Worm (Caenorhabditis elegans) whole organism, young adult: Measurements from ENCODE around the gene R12B2.6.
A peak's percentile ranks its signal among the peaks of the same experiment; 100 is the strongest.

Source experiments
- B0019.2 ChIP-seq: fragments of 200-800 bp; sonication (Bioruptor generic); conservative IDR thresholded peaks from 2 replicates; pipeline ENCODE4 v1.3.6; 2022; ENCODE audit warnings: missing genetic modification reagents, missing genetic modification characterization, missing compliant biosample characterization
- B0035.1 ChIP-seq: sonication (generic microtip); optimal IDR thresholded peaks from 2 replicates; lab custom pipeline; 2016; ENCODE audit warnings: missing genetic modification characterization, mild to moderate bottlenecking, missing compliant biosample characterization, missing genotype, missing genetic modification reagents
- B0261.1 ChIP-seq: sonication (generic microtip); optimal IDR thresholded peaks from 2 replicates; lab custom pipeline; 2016; ENCODE audit warnings: mild to moderate bottlenecking, missing genetic modification characterization, moderate library complexity, missing compliant biosample characterization
- C17E4.6 ChIP-seq: fragments of 200-800 bp; sonication (Bioruptor generic); IDR thresholded peaks from 2 replicates; pipeline ENCODE4 v1.3.6; 2022; ENCODE audit warnings: missing genetic modification reagents, missing genetic modification characterization, missing compliant biosample characterization
- D2030.7 ChIP-seq: fragments of 200-800 bp; sonication (Bioruptor generic); IDR thresholded peaks from 2 replicates; pipeline ENCODE4 v1.3.6; 2022; ENCODE audit warnings: missing genetic modification reagents, missing genetic modification characterization, missing compliant biosample characterization
- F37B4.10 ChIP-seq: fragments of 200-800 bp; sonication (Bioruptor generic); IDR thresholded peaks from 2 replicates; pipeline ENCODE4 v1.3.6; 2022; ENCODE audit warnings: missing genetic modification characterization, missing compliant biosample characterization
- Y56A3A.18 ChIP-seq: fragments of 200-800 bp; sonication (Bioruptor generic); IDR thresholded peaks from 2 replicates; pipeline ENCODE4 v1.3.6; 2022; ENCODE audit warnings: missing genetic modification reagents, missing genetic modification characterization, missing compliant biosample characterization
- Y79H2A.3 ChIP-seq: fragments of 200-800 bp; sonication (Bioruptor generic); conservative IDR thresholded peaks from 2 replicates; pipeline ENCODE4 v1.3.6; 2022; ENCODE audit warnings: missing genetic modification reagents, missing genetic modification characterization, missing compliant biosample characterization
- akir-1 ChIP-seq: fragments of 200-800 bp; sonication (Bioruptor generic); optimal IDR thresholded peaks from 2 replicates; lab custom pipeline; 2018; ENCODE audit warnings: mild to moderate bottlenecking, missing genetic modification characterization, moderate library complexity, missing compliant biosample characterization
- aptf-3 ChIP-seq: fragments of 200-800 bp; sonication (Bioruptor generic); IDR thresholded peaks from 2 replicates; pipeline ENCODE4 v1.3.6; 2022; ENCODE audit warnings: missing genetic modification characterization, missing compliant biosample characterization
- attf-3 ChIP-seq: fragments of 200-800 bp; sonication (Bioruptor generic); conservative IDR thresholded peaks from 2 replicates; pipeline ENCODE4 v1.3.6; 2022; ENCODE audit warnings: missing genetic modification reagents, missing genetic modification characterization, missing compliant biosample characterization
- attf-5 ChIP-seq: fragments of 200-800 bp; sonication (Bioruptor generic); optimal IDR thresholded peaks from 2 replicates; lab custom pipeline; 2018; ENCODE audit warnings: mild to moderate bottlenecking, missing genetic modification characterization, missing compliant biosample characterization
- attf-6 ChIP-seq: fragments of 200-800 bp; sonication (Bioruptor generic); IDR thresholded peaks from 2 replicates; pipeline ENCODE4 v1.3.6; 2022; ENCODE audit warnings: missing genetic modification reagents, missing genetic modification characterization, missing compliant biosample characterization
- ccch-3 ChIP-seq: fragments of 200-800 bp; sonication (Bioruptor generic); optimal IDR thresholded peaks from 2 replicates; lab custom pipeline; 2018; ENCODE audit warnings: mild to moderate bottlenecking, missing genetic modification characterization, missing compliant biosample characterization
- cebp-1 ChIP-seq, 2 experiments: fragments of 200-800 bp in 1 of 2; sonication (Bioruptor generic) in 1 of 2; sonication (generic microtip) in 1 of 2; IDR thresholded peaks in 1 of 2; optimal IDR thresholded peaks in 1 of 2; 2 replicates each; pipeline versions ENCODE4 v1.3.6 to Lab custom; 2017 to 2022; ENCODE audit warnings: missing compliant biosample characterization in 2 of 2, missing genetic modification characterization in 2 of 2, mild to moderate bottlenecking in 1 of 2, missing genetic modification reagents in 1 of 2, moderate library complexity in 1 of 2
- ceh-100 ChIP-seq: fragments of 200-800 bp; sonication (Bioruptor generic); IDR thresholded peaks from 2 replicates; pipeline ENCODE4 v1.3.6; 2022; ENCODE audit warnings: missing genetic modification reagents, missing genetic modification characterization, missing compliant biosample characterization
- ceh-58 ChIP-seq: fragments of 200-800 bp; sonication (Bioruptor generic); IDR thresholded peaks from 2 replicates; pipeline ENCODE4 v1.3.6; 2022; ENCODE audit warnings: missing genetic modification characterization, missing compliant biosample characterization
- ceh-79 ChIP-seq: sonication (generic microtip); optimal IDR thresholded peaks from 2 replicates; lab custom pipeline; 2017; ENCODE audit warnings: mild to moderate bottlenecking, missing genetic modification characterization, missing compliant biosample characterization
- dox-1 ChIP-seq: fragments of 200-800 bp; sonication (Bioruptor generic); IDR thresholded peaks from 2 replicates; pipeline ENCODE4 v1.3.6; 2022; ENCODE audit warnings: missing genetic modification reagents, missing genetic modification characterization, missing compliant biosample characterization
- dpl-1 ChIP-seq: fragments of 150-350 bp; optimal IDR thresholded peaks from 2 replicates; lab custom pipeline; 2014; ENCODE audit warnings: missing biosample characterization, missing genetic modification reagents, missing genetic modification characterization
- efl-1 ChIP-seq: fragments of 150-350 bp; optimal IDR thresholded peaks from 2 replicates; lab custom pipeline; 2014; ENCODE audit warnings: missing biosample characterization, missing genetic modification reagents, missing genetic modification characterization
- egl-44 ChIP-seq: fragments of 200-800 bp; sonication (Bioruptor generic); IDR thresholded peaks from 2 replicates; pipeline ENCODE4 v1.3.6; 2022; ENCODE audit warnings: missing genetic modification reagents, missing genetic modification characterization, missing compliant biosample characterization
- egrh-3 ChIP-seq: fragments of 200-800 bp; sonication (Bioruptor generic); IDR thresholded peaks from 2 replicates; pipeline ENCODE4 v1.3.6; 2022; ENCODE audit warnings: missing genetic modification reagents, missing genetic modification characterization, missing compliant biosample characterization
- ekl-4 ChIP-seq: fragments of 200-800 bp; sonication (Bioruptor generic); IDR thresholded peaks from 2 replicates; pipeline ENCODE4 v1.3.6; 2022; ENCODE audit warnings: missing genetic modification reagents, missing genetic modification characterization, missing compliant biosample characterization
- lag-1 ChIP-seq: fragments of 200-800 bp; sonication (Bioruptor generic); IDR thresholded peaks from 2 replicates; pipeline ENCODE4 v1.3.6; 2022; ENCODE audit warnings: missing genetic modification reagents, missing genetic modification characterization, missing compliant biosample characterization
- let-607 ChIP-seq, 2 experiments: fragments of 200-800 bp in 1 of 2; sonication (Bioruptor generic) in 1 of 2; sonication (generic microtip) in 1 of 2; optimal IDR thresholded peaks; 2 replicates each; lab custom pipeline; 2016 to 2018; ENCODE audit warnings: mild to moderate bottlenecking in 2 of 2, missing compliant biosample characterization in 2 of 2, missing genetic modification characterization in 2 of 2, moderate library complexity in 2 of 2, missing genotype in 1 of 2
- lir-1 ChIP-seq: fragments of 200-800 bp; sonication (Bioruptor generic); conservative IDR thresholded peaks from 2 replicates; pipeline ENCODE4 v1.3.6; 2022; ENCODE audit warnings: missing genetic modification reagents, missing genetic modification characterization, missing compliant biosample characterization
- lsy-27 ChIP-seq: sonication (generic microtip); optimal IDR thresholded peaks from 2 replicates; lab custom pipeline; 2017; ENCODE audit warnings: missing genetic modification characterization, mild to moderate bottlenecking, missing compliant biosample characterization, antibody characterized with exemption, missing genotype, borderline replicate concordance; ENCODE audit not compliant: insufficient read depth
- madf-10 ChIP-seq: sonication (generic microtip); optimal IDR thresholded peaks from 2 replicates; lab custom pipeline; 2016; ENCODE audit warnings: mild to moderate bottlenecking, missing genetic modification characterization, missing compliant biosample characterization
- madf-6 ChIP-seq: fragments of 200-800 bp; sonication (Bioruptor generic); IDR thresholded peaks from 2 replicates; pipeline ENCODE4 v1.3.6; 2022; ENCODE audit warnings: missing genetic modification reagents, missing genetic modification characterization, missing compliant biosample characterization
- madf-8 ChIP-seq: fragments of 200-800 bp; sonication (Bioruptor generic); conservative IDR thresholded peaks from 2 replicates; pipeline ENCODE4 v1.3.6; 2022; ENCODE audit warnings: missing genetic modification reagents, missing genetic modification characterization, missing compliant biosample characterization
- mxl-1 ChIP-seq: sonication (generic microtip); optimal IDR thresholded peaks from 2 replicates; lab custom pipeline; 2016; ENCODE audit warnings: missing genetic modification characterization, missing compliant biosample characterization
- nfyb-1 ChIP-seq: fragments of 200-800 bp; sonication (Bioruptor generic); IDR thresholded peaks from 2 replicates; pipeline ENCODE4 v1.3.6; 2022; ENCODE audit warnings: missing genetic modification reagents, missing genetic modification characterization, missing compliant biosample characterization
- nhr-120 ChIP-seq: fragments of 200-800 bp; sonication (Bioruptor generic); IDR thresholded peaks from 2 replicates; pipeline ENCODE4 v1.3.6; 2022; ENCODE audit warnings: missing genetic modification characterization, missing compliant biosample characterization
- nhr-27 ChIP-seq: fragments of 200-800 bp; sonication (Bioruptor generic); optimal IDR thresholded peaks from 2 replicates; lab custom pipeline; 2018; ENCODE audit warnings: mild to moderate bottlenecking, missing genetic modification characterization, moderate library complexity, missing compliant biosample characterization
- nhr-80 ChIP-seq: sonication (generic microtip); optimal IDR thresholded peaks from 2 replicates; lab custom pipeline; 2016; ENCODE audit warnings: missing genetic modification characterization, missing compliant biosample characterization
- rcor-1 ChIP-seq: fragments of 200-800 bp; sonication (Bioruptor generic); IDR thresholded peaks from 2 replicates; pipeline ENCODE4 v1.3.6; 2022; ENCODE audit warnings: missing genetic modification reagents, missing genetic modification characterization, missing compliant biosample characterization
- repo-1 ChIP-seq: sonication (generic microtip); optimal IDR thresholded peaks from 2 replicates; lab custom pipeline; 2017; ENCODE audit warnings: mild to moderate bottlenecking, missing genetic modification characterization, missing compliant biosample characterization
- rpc-1 ChIP-seq, 2 experiments: fragments of 150-350 bp in 1 of 2; sonication (generic microtip) in 1 of 2; optimal IDR thresholded peaks; 2 replicates each; lab custom pipeline; 2014 to 2018; ENCODE audit warnings: missing biosample characterization in 1 of 2, missing genetic modification characterization in 1 of 2, missing genetic modification reagents in 1 of 2, missing genotype in 1 of 2
- sea-2 ChIP-seq: fragments of 200-800 bp; sonication (Bioruptor generic); IDR thresholded peaks from 2 replicates; pipeline ENCODE4 v1.3.6; 2022; ENCODE audit warnings: missing genetic modification characterization, missing compliant biosample characterization
- snpc-1.3 ChIP-seq: sonication (generic microtip); optimal IDR thresholded peaks from 2 replicates; lab custom pipeline; 2017; ENCODE audit warnings: missing genetic modification characterization, mild to moderate bottlenecking, missing compliant biosample characterization, antibody characterized with exemption, moderate library complexity, missing genotype, missing genetic modification reagents; ENCODE audit not compliant: insufficient read depth
- snpc-4 ChIP-seq, 5 experiments: fragments of 150-350 bp in 1 of 5; sonication (generic microtip) in 4 of 5; optimal IDR thresholded peaks; 2 replicates each; lab custom pipeline; 2014 to 2018; ENCODE audit warnings: missing genetic modification characterization in 5 of 5, missing biosample characterization in 3 of 5, antibody characterized with exemption in 2 of 5, mild to moderate bottlenecking in 2 of 5, missing compliant biosample characterization in 2 of 5, missing genotype in 2 of 5, moderate library complexity in 2 of 5, missing genetic modification reagents in 1 of 5
- sptf-2 ChIP-seq: fragments of 200-800 bp; sonication (Bioruptor generic); optimal IDR thresholded peaks from 2 replicates; lab custom pipeline; 2018; ENCODE audit warnings: mild to moderate bottlenecking, missing genetic modification characterization, missing compliant biosample characterization
- tbp1 ChIP-seq: fragments of 200-800 bp; sonication (Bioruptor generic); optimal IDR thresholded peaks from 2 replicates; lab custom pipeline; 2018; ENCODE audit warnings: mild to moderate bottlenecking, missing genetic modification characterization, missing compliant biosample characterization
- unc-130 ChIP-seq: sonication (generic microtip); optimal IDR thresholded peaks from 2 replicates; lab custom pipeline; 2016; ENCODE audit warnings: missing genetic modification reagents, missing genetic modification characterization, missing compliant biosample characterization
- ztf-18 ChIP-seq: sonication (generic microtip); optimal IDR thresholded peaks from 2 replicates; lab custom pipeline; 2016; ENCODE audit warnings: missing genotype, mild to moderate bottlenecking, missing genetic modification characterization, missing compliant biosample characterization
- ztf-26 ChIP-seq: sonication (generic microtip); optimal IDR thresholded peaks from 2 replicates; lab custom pipeline; 2017; ENCODE audit warnings: missing genetic modification characterization, missing compliant biosample characterization
- ztf-28 ChIP-seq: fragments of 200-800 bp; sonication (Bioruptor generic); IDR thresholded peaks from 2 replicates; pipeline ENCODE4 v1.3.6; 2022; ENCODE audit warnings: missing genetic modification reagents, missing genetic modification characterization, missing compliant biosample characterization

R12B2.6 gene

DNA sequence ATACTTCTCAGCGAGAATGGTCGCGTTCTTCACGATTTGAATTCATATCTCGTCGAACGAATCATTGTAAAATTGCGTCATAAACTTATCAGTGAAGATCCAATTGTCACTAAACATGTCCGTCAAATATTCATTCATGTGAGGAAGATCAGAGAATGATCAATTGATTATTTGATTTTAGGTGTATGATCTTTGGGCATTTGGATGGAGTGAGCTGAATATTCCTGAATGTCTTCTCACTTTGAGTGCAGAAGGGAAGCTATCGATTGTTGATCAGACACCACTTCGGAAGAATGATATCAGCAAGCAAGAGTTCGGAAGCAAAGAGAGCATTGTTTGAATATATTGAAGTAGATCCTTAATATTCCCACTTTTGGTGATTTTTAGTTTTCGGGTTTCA lies 40.3 kb upstream of the R12B2.6 start (continued):
- TF ChIP-seq C17E4.6 (GFP tag; lab: Robert Waterston, UW), result no peak
- TF ChIP-seq nfyb-1 (GFP tag; lab: Robert Waterston, UW), result peak; percentile 62
- TF ChIP-seq akir-1 (GFP tag; lab: Kevin White, UChicago), result no peak
- no peak for TF ChIP-seq madf-8 (GFP tag; lab: Robert Waterston, UW)
- no peak for TF ChIP-seq ztf-28
- TF ChIP-seq ztf-18 (tag; lab: Kevin White, UChicago), result no peak
- TF ChIP-seq cebp-1 (GFP tag; IDR thresholded peaks at IDR 0.05; lab: Robert Waterston, UW), result no peak
- TF ChIP-seq cebp-1 (tag; optimal IDR thresholded peaks at IDR 0.05; lab: Kevin White, UChicago), result peak; percentile 21
- TF ChIP-seq attf-6 (GFP tag; lab: Robert Waterston, UW), result no peak
- TF ChIP-seq sea-2 (GFP tag; lab: Robert Waterston, UW), result no peak
- TF ChIP-seq Y56A3A.18 (GFP tag; lab: Robert Waterston, UW), result no peak
- TF ChIP-seq ceh-79 (tag; lab: Kevin White, UChicago), result no peak
- no peak for TF ChIP-seq lsy-27
- no peak for TF ChIP-seq nhr-27 (tag; lab: Kevin White, UChicago)
- TF ChIP-seq B0035.1 (tag; lab: Kevin White, UChicago), result no peak
- TF ChIP-seq attf-3, result no peak
- no peak for TF ChIP-seq efl-1 (GFP tag; lab: Kevin White, UChicago)
- TF ChIP-seq let-607 (tag; optimal IDR thresholded peaks at IDR 0.05; lab: Kevin White, UChicago), result peak in 1 of 2 experiments; percentile 58
- no peak for TF ChIP-seq lag-1 (GFP tag; lab: Robert Waterston, UW)
- peak; percentile 67 for TF ChIP-seq nhr-80 (tag; lab: Kevin White, UChicago)
- TF ChIP-seq nhr-120 (GFP tag; lab: Robert Waterston, UW), result no peak
- TF ChIP-seq D2030.7 (GFP tag; lab: Robert Waterston, UW), result no peak
- no peak for TF ChIP-seq unc-130 (GFP tag; lab: Kevin White, UChicago)
- no peak for TF ChIP-seq F37B4.10
- no peak for TF ChIP-seq rpc-1 (optimal IDR thresholded peaks at IDR 0.05; lab: Kevin White, UChicago)
- no peak for TF ChIP-seq rpc-1 (tag; optimal IDR thresholded peaks at IDR 0.05; lab: Kevin White, UChicago)
- TF ChIP-seq mxl-1 (tag; lab: Kevin White, UChicago), result no peak
- TF ChIP-seq ztf-26 (tag; lab: Kevin White, UChicago), result no peak
- TF ChIP-seq ccch-3, result no peak
- no peak for TF ChIP-seq snpc-1.3 (tag; lab: Kevin White, UChicago)
- no peak for TF ChIP-seq lir-1 (GFP tag; lab: Robert Waterston, UW)
- TF ChIP-seq B0019.2 (GFP tag; lab: Robert Waterston, UW), result no peak
- TF ChIP-seq attf-5 (GFP tag; lab: Kevin White, UChicago), result no peak
- no peak for TF ChIP-seq snpc-4 (GFP tag; optimal IDR thresholded peaks at IDR 0.05; lab: Kevin White, UChicago)
- no peak for TF ChIP-seq snpc-4 (tag; optimal IDR thresholded peaks at IDR 0.05; lab: Kevin White, UChicago)
- no peak for TF ChIP-seq B0261.1 (tag; lab: Kevin White, UChicago)
- no peak for TF ChIP-seq rcor-1 (GFP tag; lab: Robert Waterston, UW)
- no peak for TF ChIP-seq aptf-3
- TF ChIP-seq ceh-58, result no peak
- no peak for TF ChIP-seq ceh-100 (GFP tag; lab: Robert Waterston, UW)
- no peak for TF ChIP-seq egrh-3 (GFP tag; lab: Robert Waterston, UW)
- no peak for TF ChIP-seq sptf-2 (GFP tag; lab: Kevin White, UChicago)
- TF ChIP-seq dox-1, result no peak
- TF ChIP-seq madf-10, result peak; percentile 38
- peak; percentile 4 for TF ChIP-seq tbp1 (GFP tag; lab: Kevin White, UChicago)
- TF ChIP-seq repo-1, result peak; percentile 60
- TF ChIP-seq Y79H2A.3 (GFP tag; lab: Robert Waterston, UW), result no peak
- peak; percentile 65 for TF ChIP-seq ekl-4 (GFP tag; lab: Robert Waterston, UW)
- TF ChIP-seq madf-6 (GFP tag; lab: Robert Waterston, UW), result peak; percentile 11; the same call in 1 of the 2 replicates
- TF ChIP-seq dpl-1 (GFP tag; lab: Kevin White, UChicago), result no peak
- TF ChIP-seq egl-44 (GFP tag; lab: Robert Waterston, UW), result no peak
